Fruit fly (Drosophila melanogaster): ENCODE data around the gene CG10311.

Gene CG10311

DNA sequence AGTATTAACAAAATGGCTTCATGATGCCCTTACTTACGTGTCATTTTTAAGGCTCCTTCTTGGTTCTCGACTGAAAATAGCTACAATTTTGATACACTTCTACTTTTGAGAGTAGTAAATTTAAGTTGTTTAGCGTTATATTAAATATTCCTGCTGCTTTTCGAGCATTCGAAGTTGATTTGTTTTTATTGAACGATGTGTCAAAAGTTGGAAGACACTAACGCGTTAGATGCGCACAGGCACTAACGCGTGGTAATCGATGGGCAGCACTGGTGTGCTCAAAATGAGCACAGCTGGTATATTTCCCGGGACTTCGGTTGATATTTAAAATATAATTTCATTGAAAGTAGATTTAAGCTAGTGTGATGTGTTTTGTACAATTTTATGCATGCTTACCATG is 2.3 kb upstream of the CG10311 start, which contains the start of gene CG17931:
Gene CG17931 (minus strand): TSS at position 369 of the 400 bp plus-strand sequence.
- no peak for TF ChIP-seq psq (optimal IDR thresholded peaks at IDR 0.05)
- no peak for TF ChIP-seq Sin3A (optimal IDR thresholded peaks at IDR 0.05)
- no peak for TF ChIP-seq insv (optimal IDR thresholded peaks at IDR 0.05)

dm6 chr3R:16356215-16356862 is 476 bp downstream of the CG10311 start:
- no peak for TF ChIP-seq Sin3A (optimal IDR thresholded peaks at IDR 0.05)
- no peak for TF ChIP-seq h (optimal IDR thresholded peaks at IDR 0.05)
- TF ChIP-seq psq (optimal IDR thresholded peaks at IDR 0.05), result no peak
- no peak for TF ChIP-seq insv (optimal IDR thresholded peaks at IDR 0.05)
- no peak for TF ChIP-seq Myc (optimal IDR thresholded peaks at IDR 0.05)
- no peak for TF ChIP-seq ttk (optimal IDR thresholded peaks at IDR 0.05)

- TF ChIP-seq insv (optimal IDR thresholded peaks at IDR 0.05) (no peak), ttk (optimal IDR thresholded peaks at IDR 0.05) (no peak), Sin3A (optimal IDR thresholded peaks at IDR 0.05) (no peak), h (optimal IDR thresholded peaks at IDR 0.05) (no peak), psq (optimal IDR thresholded peaks at IDR 0.05) (no peak), Myc (optimal IDR thresholded peaks at IDR 0.05) (no peak)
These were observed 1.3 kb downstream of the CG10311 start for dm6 chr3R:16355393-16355943.

DNA sequence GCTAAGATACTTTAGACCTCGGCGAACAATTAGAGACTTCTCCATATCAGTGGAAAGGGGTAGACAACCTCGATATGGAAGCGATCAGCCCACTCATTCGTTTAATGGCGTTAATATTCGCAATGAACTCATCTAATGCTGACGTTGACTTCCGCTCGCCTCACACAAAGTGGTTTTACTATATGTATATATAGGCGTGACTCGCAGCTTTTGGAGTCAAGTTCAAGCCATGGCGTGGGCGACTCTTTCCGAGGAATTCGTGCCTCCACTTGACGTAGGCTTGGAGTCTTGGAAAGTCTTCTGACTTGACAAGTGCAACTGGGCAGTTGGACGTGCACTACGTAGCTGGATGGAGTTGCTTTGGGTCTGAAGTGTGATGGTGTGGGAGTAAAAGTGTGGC is 3.1 kb downstream of the CG10311 start:
- no peak for TF ChIP-seq h (optimal IDR thresholded peaks at IDR 0.05)
- TF ChIP-seq Sin3A (optimal IDR thresholded peaks at IDR 0.05), result no peak
- no peak for TF ChIP-seq psq (optimal IDR thresholded peaks at IDR 0.05)
- TF ChIP-seq Myc (optimal IDR thresholded peaks at IDR 0.05), result no peak
- TF ChIP-seq ttk (optimal IDR thresholded peaks at IDR 0.05), result no peak
- TF ChIP-seq insv (optimal IDR thresholded peaks at IDR 0.05), result no peak

DNA sequence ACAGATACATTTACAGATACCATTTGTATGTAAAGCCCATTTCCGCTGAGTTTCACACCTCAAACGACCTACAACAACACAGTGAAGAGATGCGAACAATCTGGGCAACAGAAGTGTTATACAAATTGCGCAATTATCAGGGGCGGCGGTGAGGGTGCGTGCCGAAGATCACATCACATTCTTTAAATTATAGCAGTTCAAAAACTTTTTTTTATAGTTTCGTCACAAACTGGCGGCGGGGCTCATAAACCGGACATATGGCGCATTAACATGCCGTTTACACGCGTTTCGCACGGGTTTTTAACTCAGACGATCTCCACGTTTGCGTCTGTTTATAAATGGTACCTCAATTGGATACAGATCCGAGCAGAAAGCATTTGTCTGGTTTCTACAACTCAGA is 3.6 kb downstream of the CG10311 start:
- no peak for TF ChIP-seq Myc (optimal IDR thresholded peaks at IDR 0.05)

DNA sequence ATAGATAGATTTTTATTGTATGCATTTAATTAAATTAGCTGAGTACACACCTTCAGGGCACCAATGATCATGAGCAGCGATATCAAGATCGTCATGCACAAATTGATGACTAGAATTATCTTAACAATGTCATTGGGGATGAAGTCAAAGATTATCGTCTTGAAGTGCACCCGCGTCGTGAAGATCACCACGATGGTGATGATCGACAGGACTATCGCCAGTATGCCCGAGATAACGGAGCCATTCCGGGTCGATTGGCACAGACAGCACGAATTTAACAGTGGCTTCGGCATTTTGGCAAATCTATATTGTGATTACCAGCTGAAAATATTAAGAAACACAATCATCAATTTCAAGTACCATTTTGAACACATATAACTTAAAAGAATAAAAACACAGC is 4.8 kb downstream of the CG10311 start:
- no peak for TF ChIP-seq psq (optimal IDR thresholded peaks at IDR 0.05)
- no peak for TF ChIP-seq ttk (optimal IDR thresholded peaks at IDR 0.05)
- no peak for TF ChIP-seq insv (optimal IDR thresholded peaks at IDR 0.05)

dm6 chr3R:16351044-16351443 is 5.8 kb downstream of the CG10311 start:
- TF ChIP-seq Sin3A (optimal IDR thresholded peaks at IDR 0.05) (no peak), psq (optimal IDR thresholded peaks at IDR 0.05) (no peak), Myc (optimal IDR thresholded peaks at IDR 0.05) (no peak), ttk (optimal IDR thresholded peaks at IDR 0.05) (no peak), insv (optimal IDR thresholded peaks at IDR 0.05) (no peak), h (optimal IDR thresholded peaks at IDR 0.05) (no peak)

DNA sequence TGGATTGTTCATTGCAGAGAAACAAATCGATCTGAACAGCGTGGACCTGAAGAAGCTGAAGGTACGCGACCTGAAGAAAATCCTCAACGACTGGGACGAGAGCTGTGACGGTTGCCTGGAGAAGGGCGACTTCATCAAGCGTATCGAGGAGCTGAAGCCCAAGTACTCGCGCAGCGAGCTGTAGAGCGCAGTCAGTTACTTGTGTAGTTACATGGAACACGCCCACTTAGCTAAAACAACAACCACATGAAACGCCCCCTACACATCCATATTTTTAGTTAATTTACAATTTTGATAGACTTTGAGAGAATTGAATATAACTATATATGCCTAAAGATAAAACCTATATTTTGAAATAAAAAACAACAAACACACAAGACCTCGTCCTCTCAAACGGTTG is 6.4 kb downstream of the CG10311 start:
- TF ChIP-seq ttk (optimal IDR thresholded peaks at IDR 0.05) (no peak), Myc (optimal IDR thresholded peaks at IDR 0.05) (no peak), Sin3A (optimal IDR thresholded peaks at IDR 0.05) (no peak), insv (optimal IDR thresholded peaks at IDR 0.05) (no peak), psq (optimal IDR thresholded peaks at IDR 0.05) (no peak), h (optimal IDR thresholded peaks at IDR 0.05) (no peak)

- TF ChIP-seq ttk (optimal IDR thresholded peaks at IDR 0.05) (no peak), insv (optimal IDR thresholded peaks at IDR 0.05) (no peak), Sin3A (optimal IDR thresholded peaks at IDR 0.05) (no peak), Myc (optimal IDR thresholded peaks at IDR 0.05) (no peak), h (optimal IDR thresholded peaks at IDR 0.05) (no peak), psq (optimal IDR thresholded peaks at IDR 0.05) (no peak)
These were observed 7.6 kb downstream of the CG10311 start, which contains the start of the genes CG14879 and Manf for dm6 chr3R:16349111-16349655. Gene CG14879 (minus strand): TSS chr3R:16349226. Gene Manf (plus strand): TSS chr3R:16349404.

DNA sequence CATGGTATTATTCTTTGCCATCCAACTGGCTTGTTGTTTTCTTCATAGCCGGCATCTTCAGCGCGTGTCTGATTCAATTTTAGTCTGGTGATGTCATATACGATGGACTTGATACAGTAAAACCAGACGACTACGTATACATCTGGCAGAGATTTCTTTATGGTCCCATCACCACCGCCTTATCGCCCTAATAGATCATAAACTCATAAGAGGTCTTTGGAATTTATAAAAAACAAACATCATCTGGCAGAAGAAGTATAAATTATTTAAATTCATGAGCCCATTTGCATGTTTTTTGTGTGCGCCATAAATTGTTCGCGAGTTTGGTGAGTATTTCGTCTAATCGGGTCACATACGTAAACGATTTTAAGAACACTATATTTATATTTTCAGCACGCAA is 8.5 kb downstream of the CG10311 start:
- no peak for TF ChIP-seq insv (optimal IDR thresholded peaks at IDR 0.05)

- TF ChIP-seq Sin3A (optimal IDR thresholded peaks at IDR 0.05) (no peak), ttk (optimal IDR thresholded peaks at IDR 0.05) (no peak), h (optimal IDR thresholded peaks at IDR 0.05) (no peak), insv (optimal IDR thresholded peaks at IDR 0.05) (no peak)
These were observed 9.1 kb downstream of the CG10311 start for dm6 chr3R:16347626-16348264.

- TF ChIP-seq ttk (optimal IDR thresholded peaks at IDR 0.05) (no peak), insv (optimal IDR thresholded peaks at IDR 0.05) (no peak), Myc (optimal IDR thresholded peaks at IDR 0.05) (no peak), psq (optimal IDR thresholded peaks at IDR 0.05) (no peak), h (optimal IDR thresholded peaks at IDR 0.05) (no peak), Sin3A (optimal IDR thresholded peaks at IDR 0.05) (no peak)
These were observed 14.9 kb downstream of the CG10311 start, which contains the start of the genes SF2 and pad for dm6 chr3R:16341817-16342374. Gene SF2 (minus strand): TSS chr3R:16341988. Gene pad (plus strand): TSS chr3R:16342318.

All from Kc167 (cell line).